Fruit fly (Drosophila melanogaster) whole organism, embryonic: ENCODE measurements around the gene Dsor1.

Experiments
- Adf1 ChIP-seq: fragments of 200-800 bp; sonication (Bioruptor generic); IDR thresholded peaks from 2 replicates; pipeline ENCODE4 v1.3.6; 2022; ENCODE audit warnings: missing biosample characterization, missing genetic modification characterization
- Awh ChIP-seq: fragments of 200-800 bp; sonication (Bioruptor generic); IDR thresholded peaks from 2 replicates; pipeline ENCODE4, ENCODE4 v1.3.6; 2022; ENCODE audit warnings: missing biosample characterization, missing genetic modification characterization
- C15 ChIP-seq: fragments of 200-800 bp; sonication (Bioruptor generic); IDR thresholded peaks from 3 replicates; pipeline ENCODE4 v1.3.6; 2022; ENCODE audit warnings: missing biosample characterization, missing genetic modification characterization
- CG10267 ChIP-seq: fragments of 200-800 bp; sonication (Bioruptor generic); optimal IDR thresholded peaks from 2 replicates; lab custom pipeline; 2018; ENCODE audit warnings: missing biosample characterization, mild to moderate bottlenecking, missing genetic modification characterization, moderate library complexity
- CG10321 ChIP-seq: fragments of 200-800 bp; sonication (Bioruptor generic); IDR thresholded peaks from 2 replicates; pipeline ENCODE4 v1.3.6; 2022; ENCODE audit warnings: missing biosample characterization, missing genetic modification characterization
- CG12769 ChIP-seq: fragments of 200-800 bp; sonication (Bioruptor generic); optimal IDR thresholded peaks from 2 replicates; lab custom pipeline; 2019; ENCODE audit warnings: missing biosample characterization, mild to moderate bottlenecking, missing genetic modification characterization, moderate library complexity
- CG13624 ChIP-seq: fragments of 200-800 bp; sonication (Bioruptor generic); optimal IDR thresholded peaks from 2 replicates; lab custom pipeline; 2016; ENCODE audit warnings: missing biosample characterization, missing genetic modification characterization
- CG1603 ChIP-seq: fragments of 200-800 bp; sonication (Bioruptor generic); optimal IDR thresholded peaks from 2 replicates; lab custom pipeline; 2019; ENCODE audit warnings: missing biosample characterization, mild to moderate bottlenecking, missing genetic modification characterization, moderate library complexity
- CG17829 ChIP-seq: fragments of 200-800 bp; optimal IDR thresholded peaks from 2 replicates; lab custom pipeline; 2019; ENCODE audit warnings: missing biosample characterization, mild to moderate bottlenecking, missing genetic modification characterization, moderate library complexity
- CG2889 ChIP-seq: fragments of 200-800 bp; sonication (Bioruptor generic); IDR thresholded peaks from 3 replicates; pipeline ENCODE4 v1.3.6; 2022; ENCODE audit warnings: missing biosample characterization, missing genetic modification characterization
- CG30020 ChIP-seq: fragments of 200-800 bp; optimal IDR thresholded peaks from 2 replicates; lab custom pipeline; 2019; ENCODE audit warnings: missing biosample characterization, mild to moderate bottlenecking, missing genetic modification characterization, moderate library complexity
- CG30403 ChIP-seq: fragments of 200-800 bp; sonication (Bioruptor generic); optimal IDR thresholded peaks from 3 replicates; lab custom pipeline; 2016; ENCODE audit warnings: missing biosample characterization, missing genetic modification characterization
- CG6272 ChIP-seq: fragments of 200-800 bp; sonication (Bioruptor generic); IDR thresholded peaks from 2 replicates; pipeline ENCODE4 v1.3.6; 2022; ENCODE audit warnings: missing biosample characterization, missing genetic modification characterization
- CG6683 ChIP-seq: fragments of 200-800 bp; sonication (Bioruptor generic); optimal IDR thresholded peaks from 2 replicates; lab custom pipeline; 2017; ENCODE audit warnings: missing biosample characterization, mild to moderate bottlenecking, missing genetic modification characterization, missing genetic modification reagents
- CG7963 ChIP-seq: fragments of 200-800 bp; sonication (Bioruptor generic); IDR thresholded peaks from 3 replicates; pipeline ENCODE4 v1.3.6; 2022; ENCODE audit warnings: missing biosample characterization, missing genetic modification characterization; ENCODE audit not compliant: partially characterized antibody
- CG9215 ChIP-seq: fragments of 200-800 bp; sonication (Bioruptor generic); IDR thresholded peaks from 2 replicates; pipeline ENCODE4 v1.3.6; 2022; ENCODE audit warnings: missing biosample characterization, missing genetic modification characterization
- CG9797 ChIP-seq: fragments of 200-800 bp; sonication (Bioruptor generic); optimal IDR thresholded peaks from 3 replicates; lab custom pipeline; 2018; ENCODE audit warnings: missing biosample characterization, mild to moderate bottlenecking, missing genetic modification characterization
- Dek ChIP-seq: fragments of 200-800 bp; sonication (Bioruptor generic); optimal IDR thresholded peaks from 3 replicates; lab custom pipeline; 2019; ENCODE audit warnings: missing biosample characterization, mild to moderate bottlenecking, missing genetic modification characterization, moderate library complexity
- Elba2 ChIP-seq: fragments of 200-800 bp; sonication (Bioruptor generic); optimal IDR thresholded peaks from 3 replicates; lab custom pipeline; 2016; ENCODE audit warnings: missing biosample characterization, missing genetic modification characterization
- HLH4C ChIP-seq: fragments of 200-800 bp; sonication (Bioruptor generic); IDR thresholded peaks from 3 replicates; pipeline ENCODE4 v1.3.6; 2022; ENCODE audit warnings: missing biosample characterization, missing genetic modification characterization; ENCODE audit not compliant: partially characterized antibody
- Hey ChIP-seq: fragments of 200-800 bp; sonication (Bioruptor generic); optimal IDR thresholded peaks from 3 replicates; lab custom pipeline; 2018; ENCODE audit warnings: missing biosample characterization, mild to moderate bottlenecking, missing genetic modification characterization
- HmgZ ChIP-seq: fragments of 200-800 bp; sonication (Bioruptor generic); optimal IDR thresholded peaks from 2 replicates; lab custom pipeline; 2018; ENCODE audit warnings: missing biosample characterization, mild to moderate bottlenecking, missing genetic modification characterization
- Hmx ChIP-seq: fragments of 200-800 bp; sonication (Bioruptor generic); optimal IDR thresholded peaks from 2 replicates; lab custom pipeline; 2016; ENCODE audit warnings: missing biosample characterization, missing genetic modification characterization
- Lhr ChIP-seq: fragments of 200-800 bp; sonication (Bioruptor generic); optimal IDR thresholded peaks from 3 replicates; lab custom pipeline; 2017; ENCODE audit warnings: mild to moderate bottlenecking, missing biosample characterization, missing genetic modification reagents, missing genetic modification characterization
- Nf-YC ChIP-seq: fragments of 200-800 bp; optimal IDR thresholded peaks from 3 replicates; lab custom pipeline; 2019; ENCODE audit warnings: missing biosample characterization, mild to moderate bottlenecking, missing genetic modification characterization, moderate library complexity
- Pdp1 ChIP-seq, 2 experiments: fragments of 200-800 bp; sonication (Bioruptor generic); optimal IDR thresholded peaks; 3 replicates each; lab custom pipeline; 2016; ENCODE audit warnings: missing biosample characterization in 2 of 2, missing genetic modification characterization in 2 of 2, mild to moderate bottlenecking in 1 of 2, moderate library complexity in 1 of 2
- Taf1 ChIP-seq: fragments of 200-800 bp; sonication (Bioruptor generic); IDR thresholded peaks from 2 replicates; pipeline ENCODE4 v1.3.6; 2022; ENCODE audit warnings: missing biosample characterization, missing genetic modification characterization
- Usf ChIP-seq: fragments of 200-800 bp; sonication (Bioruptor generic); optimal IDR thresholded peaks from 2 replicates; lab custom pipeline; 2017; ENCODE audit warnings: missing genotype, missing biosample characterization, missing genetic modification characterization
- Vsx1 ChIP-seq: fragments of 200-800 bp; sonication (Bioruptor generic); optimal IDR thresholded peaks from 2 replicates; lab custom pipeline; 2017; ENCODE audit warnings: missing biosample characterization, mild to moderate bottlenecking, missing genetic modification characterization, missing genetic modification reagents
- amos ChIP-seq: fragments of 200-800 bp; sonication (Bioruptor generic); IDR thresholded peaks from 2 replicates; pipeline ENCODE4 v1.3.6; 2022; ENCODE audit warnings: missing biosample characterization, missing genetic modification characterization; ENCODE audit not compliant: partially characterized antibody
- br ChIP-seq: fragments of >200 bp; optimal IDR thresholded peaks from 2 replicates; lab custom pipeline; 2017
- caup ChIP-seq: fragments of 200-800 bp; sonication (Bioruptor generic); optimal IDR thresholded peaks from 3 replicates; lab custom pipeline; 2017; ENCODE audit warnings: missing biosample characterization, mild to moderate bottlenecking, missing genetic modification characterization, moderate library complexity; ENCODE audit not compliant: severe bottlenecking
- crol ChIP-seq: fragments of 200-800 bp; sonication (Bioruptor generic); IDR thresholded peaks from 2 replicates; pipeline ENCODE4 v1.3.6; 2022; ENCODE audit warnings: missing biosample characterization, missing genetic modification characterization
- crp ChIP-seq, 2 experiments: fragments of 200-800 bp; sonication (Bioruptor generic); optimal IDR thresholded peaks; 2 replicates in 1 of 2; 3 replicates in 1 of 2; lab custom pipeline; 2017; ENCODE audit warnings: missing biosample characterization in 2 of 2, missing genetic modification characterization in 2 of 2, mild to moderate bottlenecking in 1 of 2, moderate library complexity in 1 of 2
- cwo ChIP-seq: fragments of 200-800 bp; sonication (Bioruptor generic); optimal IDR thresholded peaks from 3 replicates; lab custom pipeline; 2017; ENCODE audit warnings: missing biosample characterization, missing genetic modification characterization, mild to moderate bottlenecking, moderate library complexity, missing genetic modification reagents
- esg ChIP-seq: fragments of 200-800 bp; sonication (Bioruptor generic); conservative IDR thresholded peaks from 2 replicates; pipeline ENCODE4 v1.3.6; 2022; ENCODE audit warnings: missing biosample characterization, missing genetic modification characterization
- exex ChIP-seq: fragments of 200-800 bp; sonication (Bioruptor generic); optimal IDR thresholded peaks from 4 replicates; lab custom pipeline; 2018; ENCODE audit warnings: missing biosample characterization, mild to moderate bottlenecking, missing genetic modification characterization, moderate library complexity
- hkb ChIP-seq, 2 experiments: fragments of 200-800 bp in 1 of 2; fragments of >200 bp in 1 of 2; sonication (Bioruptor generic) in 1 of 2; IDR thresholded peaks in 1 of 2; optimal IDR thresholded peaks in 1 of 2; 2 replicates each; pipeline versions ENCODE4 v1.3.6 to Lab custom; 2017 to 2022; ENCODE audit warnings: missing biosample characterization in 1 of 2, missing genetic modification characterization in 1 of 2
- lola ChIP-seq, 3 experiments: fragments of >200 bp in 2 of 3; fragments of 200-800 bp in 1 of 3; sonication (Bioruptor generic) in 1 of 3; optimal IDR thresholded peaks; 2 replicates each; lab custom pipeline; 2017 to 2019; ENCODE audit warnings: missing biosample characterization in 3 of 3, missing genetic modification characterization in 3 of 3, mild to moderate bottlenecking in 1 of 3, moderate library complexity in 1 of 3
- maf-S ChIP-seq: fragments of 200-800 bp; sonication (Bioruptor generic); optimal IDR thresholded peaks from 2 replicates; lab custom pipeline; 2016; ENCODE audit warnings: missing biosample characterization, missing genetic modification characterization
- nerfin-1 ChIP-seq: fragments of 200-800 bp; sonication (Bioruptor generic); optimal IDR thresholded peaks from 3 replicates; lab custom pipeline; 2019; ENCODE audit warnings: missing biosample characterization, mild to moderate bottlenecking, missing genetic modification characterization, moderate library complexity
- pzg ChIP-seq: fragments of 200-800 bp; sonication (Bioruptor generic); optimal IDR thresholded peaks from 3 replicates; lab custom pipeline; 2018; ENCODE audit warnings: missing biosample characterization, mild to moderate bottlenecking, missing genetic modification characterization, moderate library complexity
- sd ChIP-seq: fragments of 200-800 bp; sonication (Bioruptor generic); optimal IDR thresholded peaks from 3 replicates; lab custom pipeline; 2018; ENCODE audit warnings: missing biosample characterization, mild to moderate bottlenecking, missing genetic modification characterization, moderate library complexity
- ssp ChIP-seq: fragments of 200-800 bp; sonication (Bioruptor generic); IDR thresholded peaks from 2 replicates; pipeline ENCODE4 v1.3.6; 2022; ENCODE audit warnings: missing biosample characterization, missing genetic modification characterization
- stwl ChIP-seq: fragments of 200-800 bp; sonication (Bioruptor generic); optimal IDR thresholded peaks from 3 replicates; lab custom pipeline; 2018; ENCODE audit warnings: missing biosample characterization, mild to moderate bottlenecking, missing genetic modification characterization, moderate library complexity
- tna ChIP-seq: fragments of 200-800 bp; sonication (Bioruptor generic); IDR thresholded peaks from 2 replicates; pipeline ENCODE4 v1.3.6; 2022; ENCODE audit warnings: missing biosample characterization, missing genetic modification characterization; ENCODE audit not compliant: partially characterized antibody
- yki ChIP-seq: fragments of >200 bp; optimal IDR thresholded peaks from 3 replicates; lab custom pipeline; 2018
- zen2 ChIP-seq: fragments of 200-800 bp; sonication (Bioruptor generic); IDR thresholded peaks from 3 replicates; pipeline ENCODE4 v1.3.6; 2022; ENCODE audit warnings: missing biosample characterization, missing genetic modification characterization; ENCODE audit not compliant: partially characterized antibody

Dsor1 gene

dm6 chrX:9247171-9247783, at the start of gene Dsor1, which contains the start of gene amx (continued):
- TF ChIP-seq stwl (tag; lab: Kevin White, UChicago) (peak; percentile 18), crol (GFP tag; lab: Robert Waterston, UW) (peak; percentile 99), Hmx (no peak), crp (GFP tag; optimal IDR thresholded peaks at IDR 0.05; lab: Kevin White, UChicago) (peak in 1 of 2 experiments; percentile 56), Adf1 (GFP tag; lab: Robert Waterston, UW) (peak; percentile 23; the same call in 1 of the 2 replicates), Lhr (peak; percentile 24), nerfin-1 (tag; lab: Kevin White, UChicago) (peak; percentile 36), hkb (optimal IDR thresholded peaks at IDR 0.05; lab: Kevin White, UChicago) (peak; percentile 60), hkb (GFP tag; IDR thresholded peaks at IDR 0.05; lab: Robert Waterston, UW) (no peak), CG10267 (tag; lab: Kevin White, UChicago) (peak; percentile 12), HmgZ (tag; lab: Kevin White, UChicago) (peak; percentile 9), CG1603 (tag; lab: Kevin White, UChicago) (peak; percentile 53), br (no peak), CG30020 (tag; lab: Kevin White, UChicago) (peak; percentile 7), CG9797 (GFP tag; lab: Kevin White, UChicago) (peak; percentile 77)

- TF ChIP-seq CG6272 (GFP tag; lab: Robert Waterston, UW) (no peak), amos (GFP tag; lab: Robert Waterston, UW) (no peak), CG6683 (GFP tag; lab: Kevin White, UChicago) (no peak), HLH4C (no peak), CG7963 (GFP tag; lab: Robert Waterston, UW) (no peak), ssp (GFP tag; lab: Robert Waterston, UW) (no peak), CG13624 (no peak), Dek (no peak), Taf1 (GFP tag; lab: Robert Waterston, UW) (no peak), cwo (GFP tag; lab: Kevin White, UChicago) (peak; percentile 20), Nf-YC (tag; lab: Kevin White, UChicago) (no peak), tna (GFP tag; lab: Robert Waterston, UW) (peak; percentile 12; the same call in 1 of the 2 replicates), Elba2 (no peak), maf-S (GFP tag; lab: Kevin White, UChicago) (no peak), esg (no peak), zen2 (no peak), yki (no peak), CG10321 (no peak), CG12769 (peak; percentile 2), Pdp1 (GFP tag; optimal IDR thresholded peaks at IDR 0.05; lab: Kevin White, UChicago) (peak in 1 of 2 experiments; percentile 8), CG30403 (no peak), caup (GFP tag; lab: Kevin White, UChicago) (no peak), Awh (GFP tag; lab: Robert Waterston, UW) (no peak), Vsx1 (GFP tag; lab: Kevin White, UChicago) (no peak), Usf (no peak), CG17829 (tag; lab: Kevin White, UChicago) (no peak), pzg (GFP tag; lab: Kevin White, UChicago) (no peak), exex (peak; percentile 72), sd (tag; lab: Kevin White, UChicago) (peak; percentile 6), CG9215 (GFP tag; lab: Robert Waterston, UW) (no peak), C15 (GFP tag; lab: Robert Waterston, UW) (no peak), CG2889 (GFP tag; lab: Robert Waterston, UW) (no peak), lola (GFP tag; optimal IDR thresholded peaks at IDR 0.05; lab: Kevin White, UChicago) (no peak), Hey (tag; lab: Kevin White, UChicago) (peak; percentile 0)
Observed at dm6 chrX:9200234-9200633, 46.9 kb upstream of the Dsor1 start.
